Worm (Caenorhabditis elegans): ENCODE measurements around the gene srr-7.

ce11 chrV:15113992-15114391 is 14.1 kb upstream of the srr-7 start, which contains the start of gene T01G5.6:
- TF ChIP-seq unc-130 (tag; optimal IDR thresholded peaks at IDR 0.05) (no peak), ceh-90 (tag; optimal IDR thresholded peaks at IDR 0.05) (no peak), aha-1 (tag; optimal IDR thresholded peaks at IDR 0.05) (no peak), nhr-28 (tag; optimal IDR thresholded peaks at IDR 0.05) (no peak), elt-2 (tag; optimal IDR thresholded peaks at IDR 0.05) (no peak), zag-1 (tag; optimal IDR thresholded peaks at IDR 0.05) (no peak), nhr-77 (tag; optimal IDR thresholded peaks at IDR 0.05) (no peak), egl-27 (tag; optimal IDR thresholded peaks at IDR 0.05) (no peak), fkh-10 (GFP tag; optimal IDR thresholded peaks at IDR 0.05) (no peak)
